Worm (Caenorhabditis elegans): ENCODE data around the gene mecr-1.

Gene mecr-1

DNA sequence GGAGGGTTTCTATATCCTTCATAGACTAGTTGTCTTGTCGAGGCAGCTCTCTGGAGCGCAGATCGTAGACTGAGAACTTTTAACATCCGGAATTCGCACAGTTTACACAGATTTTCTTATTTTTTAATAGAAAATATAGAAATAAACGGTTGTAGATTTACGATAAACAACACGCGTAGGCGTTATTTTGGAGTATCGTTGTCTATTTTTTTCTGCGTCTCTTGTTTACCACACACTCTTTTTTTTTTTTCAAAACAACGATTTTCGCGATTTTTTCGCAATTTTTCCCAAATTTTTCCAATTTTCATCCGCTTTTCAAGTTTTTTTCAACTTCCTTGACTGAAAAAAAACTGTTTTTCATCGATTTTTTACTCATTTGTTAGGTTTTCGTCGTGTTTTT, at the start of gene mecr-1:
mecr-1 (minus strand) TSS at position 127 of the 400 bp plus-strand sequence.
- TF ChIP-seq sea-1 (GFP tag; conservative IDR thresholded peaks at IDR 0.05) (no peak), tbx-37 (GFP tag; conservative IDR thresholded peaks at IDR 0.05) (no peak), hmg-4 (GFP tag; optimal IDR thresholded peaks at IDR 0.05) (no peak), tbx-11 (GFP tag; IDR thresholded peaks at IDR 0.05) (no peak), hmbx-1 (tag; optimal IDR thresholded peaks at IDR 0.05) (no peak), ceh-36 (tag; optimal IDR thresholded peaks at IDR 0.05) (no peak), aly-1 (tag; optimal IDR thresholded peaks at IDR 0.05) (no peak), ets-7 (tag; optimal IDR thresholded peaks at IDR 0.05) (no peak), B0310.2 (tag; optimal IDR thresholded peaks at IDR 0.05) (no peak), flt-1 (GFP tag; IDR thresholded peaks at IDR 0.05) (no peak), F13C5.2 (tag; optimal IDR thresholded peaks at IDR 0.05) (no peak), ceh-13 (GFP tag; optimal IDR thresholded peaks at IDR 0.05) (no peak), ama-1 (optimal IDR thresholded peaks at IDR 0.05) (no peak), scrt-1 (GFP tag; IDR thresholded peaks at IDR 0.05) (no peak), hnd-1 (tag; optimal IDR thresholded peaks at IDR 0.05) (no peak)

- TF ChIP-seq tbx-11 (GFP tag; IDR thresholded peaks at IDR 0.05) (no peak), tbx-37 (GFP tag; conservative IDR thresholded peaks at IDR 0.05) (no peak), hmbx-1 (tag; optimal IDR thresholded peaks at IDR 0.05) (no peak), hnd-1 (tag; optimal IDR thresholded peaks at IDR 0.05) (no peak), B0310.2 (tag; optimal IDR thresholded peaks at IDR 0.05) (no peak), sea-1 (GFP tag; conservative IDR thresholded peaks at IDR 0.05) (no peak), ama-1 (optimal IDR thresholded peaks at IDR 0.05) (no peak)
Measured at ce11 chrII:13235289-13235688, 48.2 kb upstream of the mecr-1 start, which contains the start of gene flp-16. TSS of gene flp-16 (plus strand) at chrII:13235306.

DNA sequence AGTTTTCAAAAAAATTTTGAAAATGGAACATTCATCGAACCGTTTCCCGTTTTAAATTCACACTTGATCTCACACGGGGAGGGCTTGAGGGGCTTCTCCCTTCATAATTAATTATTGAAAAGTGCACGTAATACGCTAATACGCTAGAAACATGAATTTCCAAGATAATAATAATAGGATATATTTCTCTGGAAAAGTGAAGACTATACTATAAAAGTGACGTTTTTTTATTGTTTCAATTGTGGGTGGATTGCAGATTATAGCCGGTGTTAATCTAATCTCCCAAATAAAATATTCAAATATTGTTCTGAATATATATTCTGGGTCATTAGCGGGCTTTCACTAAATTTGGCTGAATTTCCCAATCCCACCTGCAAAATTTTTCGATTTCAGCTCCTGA, 46.6 kb upstream of the mecr-1 start:
- TF ChIP-seq hmbx-1 (tag; optimal IDR thresholded peaks at IDR 0.05) (no peak), hmg-4 (GFP tag; optimal IDR thresholded peaks at IDR 0.05) (no peak), hnd-1 (tag; optimal IDR thresholded peaks at IDR 0.05) (no peak), flt-1 (GFP tag; IDR thresholded peaks at IDR 0.05) (no peak), ceh-36 (tag; optimal IDR thresholded peaks at IDR 0.05) (no peak), tra-4 (tag; optimal IDR thresholded peaks at IDR 0.05) (no peak), B0310.2 (tag; optimal IDR thresholded peaks at IDR 0.05) (no peak)

- TF ChIP-seq F13C5.2 (tag; optimal IDR thresholded peaks at IDR 0.05) (no peak), aly-1 (tag; optimal IDR thresholded peaks at IDR 0.05) (no peak), hnd-1 (tag; optimal IDR thresholded peaks at IDR 0.05) (no peak)
Measured at ce11 chrII:13230489-13231196, 43.5 kb upstream of the mecr-1 start.

- TF ChIP-seq F13C5.2 (tag; optimal IDR thresholded peaks at IDR 0.05) (no peak), scrt-1 (GFP tag; IDR thresholded peaks at IDR 0.05) (no peak), ets-7 (tag; optimal IDR thresholded peaks at IDR 0.05) (no peak), tbx-11 (GFP tag; IDR thresholded peaks at IDR 0.05) (no peak), sea-1 (GFP tag; conservative IDR thresholded peaks at IDR 0.05) (no peak), B0310.2 (tag; optimal IDR thresholded peaks at IDR 0.05) (no peak), ceh-13 (GFP tag; optimal IDR thresholded peaks at IDR 0.05) (no peak), tbx-37 (GFP tag; conservative IDR thresholded peaks at IDR 0.05) (no peak), hnd-1 (tag; optimal IDR thresholded peaks at IDR 0.05) (no peak), ama-1 (optimal IDR thresholded peaks at IDR 0.05) (no peak), flt-1 (GFP tag; IDR thresholded peaks at IDR 0.05) (no peak), pes-1 (GFP tag; IDR thresholded peaks at IDR 0.05) (no peak), ceh-36 (tag; optimal IDR thresholded peaks at IDR 0.05) (no peak), hmg-4 (GFP tag; optimal IDR thresholded peaks at IDR 0.05) (no peak), aly-1 (tag; optimal IDR thresholded peaks at IDR 0.05) (no peak), hmbx-1 (tag; optimal IDR thresholded peaks at IDR 0.05) (no peak), tra-4 (tag; optimal IDR thresholded peaks at IDR 0.05) (no peak)
Measured at ce11 chrII:13219373-13219772, 32.3 kb upstream of the mecr-1 start.

DNA sequence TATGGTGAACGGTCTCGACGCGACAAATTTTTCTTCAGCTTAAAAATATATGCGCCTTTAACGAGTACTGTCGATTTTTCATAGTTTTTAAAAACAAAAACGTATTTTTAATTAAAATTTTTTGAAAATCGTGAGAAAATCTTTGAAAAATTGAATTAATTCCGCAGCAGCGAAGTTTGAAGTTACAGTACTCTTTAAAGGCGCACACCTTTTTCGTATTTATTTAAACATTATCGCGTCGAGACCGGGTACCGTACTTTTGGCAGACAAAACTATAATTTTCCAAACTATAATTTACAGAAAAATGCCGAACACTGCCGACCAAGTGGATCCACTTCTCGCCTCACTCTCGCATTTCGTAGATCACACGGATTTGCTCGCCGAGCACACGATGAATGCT, 28.7 kb upstream of the mecr-1 start, which contains the start of gene F15D4.2:
F15D4.2 (plus strand) TSS at position 301 of the 400 bp plus-strand sequence.
- TF ChIP-seq F13C5.2 (tag; optimal IDR thresholded peaks at IDR 0.05) (no peak), hnd-1 (tag; optimal IDR thresholded peaks at IDR 0.05) (no peak)

DNA sequence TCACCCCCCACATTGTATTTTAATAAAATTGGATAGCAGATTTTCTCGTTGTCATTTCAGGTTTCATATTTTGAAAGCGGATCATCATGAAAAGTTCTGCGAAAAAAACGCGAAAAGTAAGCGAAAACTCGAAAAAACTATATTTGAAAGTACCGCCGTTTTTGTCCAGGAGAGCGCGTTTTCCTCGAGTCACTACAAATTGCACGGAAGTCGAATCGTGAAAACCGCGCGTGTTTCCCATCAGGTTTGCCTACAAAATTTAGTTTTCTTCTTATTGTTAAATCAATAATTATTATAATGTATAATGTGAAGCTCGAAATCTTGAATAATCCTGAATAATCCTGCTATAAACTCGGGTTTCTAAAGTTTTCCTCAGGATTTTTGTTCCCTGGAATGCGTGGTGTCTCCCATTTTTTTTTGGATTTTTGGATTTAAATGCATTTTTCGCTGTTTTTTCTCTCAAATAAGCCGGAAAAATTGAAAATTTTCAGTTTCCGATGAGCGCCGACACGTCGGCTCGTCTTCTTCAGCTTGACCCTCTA, 12.6 kb upstream of the mecr-1 start, which contains the start of gene btf-1:
btf-1 (plus strand) TSS at position 492 of the 542 bp plus-strand sequence.
- peak; percentile 23 for TF ChIP-seq ama-1 (optimal IDR thresholded peaks at IDR 0.05)
- no peak for TF ChIP-seq scrt-1 (GFP tag; IDR thresholded peaks at IDR 0.05)
- no peak for TF ChIP-seq aly-1 (tag; optimal IDR thresholded peaks at IDR 0.05)
- TF ChIP-seq pes-1 (GFP tag; IDR thresholded peaks at IDR 0.05), result peak; percentile 41; the same call in 1 of the 2 replicates
- TF ChIP-seq hmg-4 (GFP tag; optimal IDR thresholded peaks at IDR 0.05), result no peak
- TF ChIP-seq hmbx-1 (tag; optimal IDR thresholded peaks at IDR 0.05), result no peak
- TF ChIP-seq tbx-11 (GFP tag; IDR thresholded peaks at IDR 0.05), result 0 out of 2 replicates have a peak, but pooled peaks have one; percentile 18
- peak; percentile 24 for TF ChIP-seq ceh-13 (GFP tag; optimal IDR thresholded peaks at IDR 0.05)
- TF ChIP-seq tbx-37 (GFP tag; conservative IDR thresholded peaks at IDR 0.05), result no peak
- no peak for TF ChIP-seq hnd-1 (tag; optimal IDR thresholded peaks at IDR 0.05)
- TF ChIP-seq ets-7 (tag; optimal IDR thresholded peaks at IDR 0.05), result no peak
- TF ChIP-seq ceh-36 (tag; optimal IDR thresholded peaks at IDR 0.05), result no peak
- TF ChIP-seq sea-1 (GFP tag; conservative IDR thresholded peaks at IDR 0.05), result no peak
- TF ChIP-seq F13C5.2 (tag; optimal IDR thresholded peaks at IDR 0.05), result peak; percentile 73
- TF ChIP-seq B0310.2 (tag; optimal IDR thresholded peaks at IDR 0.05), result no peak
- TF ChIP-seq tra-4 (tag; optimal IDR thresholded peaks at IDR 0.05), result peak; percentile 32
- TF ChIP-seq flt-1 (GFP tag; IDR thresholded peaks at IDR 0.05), result no peak
